Worm (Caenorhabditis elegans) whole organism, L4 larva: ENCODE results near the gene F59B2.9.

Experiments used
- F10B5.3 ChIP-seq: sonication (generic microtip); optimal IDR thresholded peaks from 2 replicates; lab custom pipeline; 2016; ENCODE audit warnings: mild to moderate bottlenecking, missing genetic modification characterization, missing compliant biosample characterization
- ama-1 ChIP-seq: fragments of 150-350 bp; optimal IDR thresholded peaks from 2 replicates; lab custom pipeline; 2014; ENCODE audit warnings: inconsistent platforms, mixed read lengths
- ces-1 ChIP-seq: fragments of 150-350 bp; sonication (generic microtip); optimal IDR thresholded peaks from 4 replicates; lab custom pipeline; 2014; ENCODE audit warnings: missing biosample characterization, missing genetic modification reagents, missing genetic modification characterization
- jun-1 ChIP-seq: fragments of 150-350 bp; optimal IDR thresholded peaks from 2 replicates; lab custom pipeline; 2014; ENCODE audit warnings: missing biosample characterization, missing genetic modification reagents, missing genetic modification characterization
- lin-15B ChIP-seq: fragments of 150-350 bp; sonication (generic microtip); optimal IDR thresholded peaks from 3 replicates; lab custom pipeline; 2014; ENCODE audit warnings: missing biosample characterization, missing genetic modification characterization
- mep-1 ChIP-seq: fragments of 150-350 bp; sonication (generic microtip); optimal IDR thresholded peaks from 3 replicates; lab custom pipeline; 2014; ENCODE audit warnings: missing biosample characterization, missing genetic modification characterization
- nhr-237 ChIP-seq: sonication (generic microtip); optimal IDR thresholded peaks from 2 replicates; lab custom pipeline; 2017; ENCODE audit warnings: missing biosample characterization, missing genetic modification characterization
- nhr-28 ChIP-seq: fragments of 150-350 bp; optimal IDR thresholded peaks from 2 replicates; lab custom pipeline; 2014; ENCODE audit warnings: missing biosample characterization, missing genetic modification characterization
- nhr-76 ChIP-seq: fragments of 150-350 bp; optimal IDR thresholded peaks from 2 replicates; lab custom pipeline; 2014; ENCODE audit warnings: missing biosample characterization, missing genetic modification characterization
- pha-4 ChIP-seq, 2 experiments: fragments of 150-350 bp in 1 of 2; fragments of 200-800 bp in 1 of 2; sonication (Bioruptor generic) in 1 of 2; IDR thresholded peaks in 1 of 2; optimal IDR thresholded peaks in 1 of 2; 2 replicates each; pipeline versions ENCODE4 v1.3.6 to Lab custom; 2014 to 2022; ENCODE audit warnings: missing genetic modification characterization in 2 of 2, missing genetic modification reagents in 2 of 2, missing biosample characterization in 1 of 2, missing compliant biosample characterization in 1 of 2
- skn-1 ChIP-seq: fragments of 150-350 bp; optimal IDR thresholded peaks from 2 replicates; lab custom pipeline; 2014; ENCODE audit warnings: missing biosample characterization, missing genetic modification characterization
- spr-1 ChIP-seq: sonication (generic microtip); optimal IDR thresholded peaks from 2 replicates; lab custom pipeline; 2016; ENCODE audit warnings: mild to moderate bottlenecking, missing genetic modification characterization, missing compliant biosample characterization
- unc-39 ChIP-seq: sonication (generic microtip); optimal IDR thresholded peaks from 2 replicates; lab custom pipeline; 2017; ENCODE audit warnings: missing biosample characterization, missing genetic modification characterization
- ztf-11 ChIP-seq: fragments of 150-350 bp; optimal IDR thresholded peaks from 2 replicates; lab custom pipeline; 2014; ENCODE audit warnings: missing biosample characterization, missing genetic modification characterization

DNA sequence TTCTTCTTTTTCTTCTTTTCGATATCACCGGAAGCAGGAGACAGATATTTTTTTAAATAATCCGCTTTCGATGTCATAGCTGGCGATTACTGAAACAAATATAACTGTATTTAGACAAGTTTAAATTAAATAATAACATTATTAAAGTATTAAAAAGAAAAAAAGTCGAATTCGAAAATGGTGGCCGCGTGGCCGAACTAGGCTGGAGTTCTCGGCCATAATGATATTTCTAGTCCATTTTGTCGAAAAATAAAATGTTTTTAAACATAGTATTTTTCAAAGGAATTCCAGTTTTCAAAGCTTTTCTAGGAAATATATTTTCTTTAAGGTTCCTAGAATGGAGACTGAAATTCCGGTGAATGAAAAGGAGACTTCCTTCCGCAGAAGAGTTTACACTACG lies 44.6 kb downstream of the F59B2.9 start, which contains the start of the genes bud-13 and rpap-2:
- TF ChIP-seq nhr-237 (tag; lab: Kevin White, UChicago) (no peak), nhr-28 (tag; lab: Kevin White, UChicago) (no peak), ama-1 (lab: Kevin White, UChicago) (no peak), lin-15B (tag; lab: Kevin White, UChicago) (no peak), skn-1 (tag; lab: Kevin White, UChicago) (no peak), mep-1 (no peak), F10B5.3 (tag; lab: Kevin White, UChicago) (no peak), pha-4 (GFP tag; IDR thresholded peaks at IDR 0.05; lab: Robert Waterston, UW) (no peak), pha-4 (tag; optimal IDR thresholded peaks at IDR 0.05; lab: Kevin White, UChicago) (no peak), ztf-11 (tag; lab: Kevin White, UChicago) (no peak), ces-1 (GFP tag; lab: Kevin White, UChicago) (no peak), nhr-76 (tag; lab: Kevin White, UChicago) (no peak), spr-1 (no peak), unc-39 (tag; lab: Kevin White, UChicago) (no peak), jun-1 (tag; lab: Kevin White, UChicago) (no peak)
